Fruit fly (Drosophila melanogaster) whole organism, pupa: ENCODE data around the gene vib.

Experiments used
- CG10348 ChIP-seq: fragments of 200-800 bp; sonication (Bioruptor generic); IDR thresholded peaks from 2 replicates; pipeline ENCODE4 v1.3.6; 2022; ENCODE audit warnings: missing biosample characterization, missing genetic modification characterization
- CG12605 ChIP-seq: fragments of 200-800 bp; sonication (Bioruptor generic); IDR thresholded peaks from 2 replicates; pipeline ENCODE4 v1.3.6; 2022; ENCODE audit warnings: missing biosample characterization, missing genetic modification characterization
- CG13204 ChIP-seq: fragments of 200-800 bp; sonication (Bioruptor generic); optimal IDR thresholded peaks from 2 replicates; lab custom pipeline; 2018; ENCODE audit warnings: missing biosample characterization, mild to moderate bottlenecking, missing genetic modification characterization, moderate library complexity
- CG14655 ChIP-seq: fragments of 200-800 bp; sonication (Bioruptor generic); optimal IDR thresholded peaks from 3 replicates; lab custom pipeline; 2017; ENCODE audit warnings: mild to moderate bottlenecking, missing biosample characterization, missing genetic modification reagents, missing genetic modification characterization
- CG15710 ChIP-seq: fragments of 200-800 bp; sonication (Bioruptor generic); optimal IDR thresholded peaks from 2 replicates; lab custom pipeline; 2018; ENCODE audit warnings: missing biosample characterization, mild to moderate bottlenecking, missing genetic modification characterization, moderate library complexity
- CG17806 ChIP-seq: fragments of 200-800 bp; sonication (Bioruptor generic); optimal IDR thresholded peaks from 2 replicates; lab custom pipeline; 2018; ENCODE audit warnings: missing biosample characterization, mild to moderate bottlenecking, missing genetic modification characterization, moderate library complexity
- CG32121 ChIP-seq: fragments of 200-800 bp; sonication (Bioruptor generic); IDR thresholded peaks from 2 replicates; pipeline ENCODE4 v1.3.6; 2022; ENCODE audit warnings: missing biosample characterization, missing genetic modification characterization
- CG34367 ChIP-seq: fragments of 200-800 bp; sonication (Bioruptor generic); optimal IDR thresholded peaks from 2 replicates; lab custom pipeline; 2018; ENCODE audit warnings: missing biosample characterization, mild to moderate bottlenecking, missing genetic modification characterization
- CG4496 ChIP-seq: fragments of 200-800 bp; sonication (Bioruptor generic); IDR thresholded peaks from 3 replicates; pipeline ENCODE4 v1.3.6; 2022; ENCODE audit warnings: missing biosample characterization, missing genetic modification characterization
- CG8159 ChIP-seq: fragments of 200-800 bp; sonication (Bioruptor generic); optimal IDR thresholded peaks from 3 replicates; lab custom pipeline; 2018; ENCODE audit warnings: missing biosample characterization, mild to moderate bottlenecking, missing genetic modification characterization, moderate library complexity
- CG8301 ChIP-seq: fragments of 200-800 bp; sonication (Bioruptor generic); optimal IDR thresholded peaks from 2 replicates; lab custom pipeline; 2018; ENCODE audit warnings: missing biosample characterization, mild to moderate bottlenecking, missing genetic modification characterization
- CG9948 ChIP-seq: fragments of 200-800 bp; sonication (Bioruptor generic); optimal IDR thresholded peaks from 2 replicates; lab custom pipeline; 2018; ENCODE audit warnings: missing biosample characterization, mild to moderate bottlenecking, missing genetic modification characterization, moderate library complexity
- D1 ChIP-seq: fragments of 200-800 bp; sonication (Bioruptor generic); optimal IDR thresholded peaks from 2 replicates; lab custom pipeline; 2018; ENCODE audit warnings: missing biosample characterization, mild to moderate bottlenecking, missing genetic modification characterization, moderate library complexity
- EcR ChIP-seq: fragments of 200-800 bp; sonication (Bioruptor generic); optimal IDR thresholded peaks from 3 replicates; lab custom pipeline; 2019; ENCODE audit warnings: missing biosample characterization, missing genetic modification characterization, mild to moderate bottlenecking, moderate library complexity, missing genetic modification reagents
- Ets98B ChIP-seq: fragments of 200-800 bp; sonication (Bioruptor generic); IDR thresholded peaks from 2 replicates; pipeline ENCODE4 v1.3.6; 2022; ENCODE audit warnings: missing biosample characterization, missing genetic modification characterization
- Pif1A ChIP-seq: fragments of 200-800 bp; sonication (Bioruptor generic); optimal IDR thresholded peaks from 3 replicates; lab custom pipeline; 2016; ENCODE audit warnings: missing biosample characterization, missing genetic modification characterization
- Pif1B ChIP-seq: fragments of 200-800 bp; sonication (Bioruptor generic); optimal IDR thresholded peaks from 3 replicates; lab custom pipeline; 2016; ENCODE audit warnings: missing biosample characterization, missing genetic modification characterization
- Snoo ChIP-seq: fragments of 200-800 bp; sonication (Bioruptor generic); optimal IDR thresholded peaks from 3 replicates; lab custom pipeline; 2017; ENCODE audit warnings: missing biosample characterization, mild to moderate bottlenecking, missing genetic modification characterization, inconsistent platforms
- fd96Ca ChIP-seq: fragments of 200-800 bp; sonication (Bioruptor generic); IDR thresholded peaks from 3 replicates; pipeline ENCODE4 v1.3.6; 2022; ENCODE audit warnings: missing biosample characterization, missing genetic modification characterization
- gl ChIP-seq: fragments of 200-800 bp; sonication (Bioruptor generic); optimal IDR thresholded peaks from 2 replicates; lab custom pipeline; 2018; ENCODE audit warnings: missing biosample characterization, mild to moderate bottlenecking, missing genetic modification characterization
- rn ChIP-seq: fragments of 200-800 bp; sonication (Bioruptor generic); IDR thresholded peaks from 2 replicates; pipeline ENCODE4 v1.3.6; 2022; ENCODE audit warnings: missing biosample characterization, missing genetic modification characterization

Gene vib

dm6 chr3R:19226137-19226873 is at the start of gene vib:
Gene vib (minus strand): TSS chr3R:19226651.
- TF ChIP-seq gl (tag; lab: Kevin White, UChicago) (no peak), CG8159 (peak; percentile 37), CG13204 (GFP tag; lab: Kevin White, UChicago) (no peak), EcR (GFP tag; lab: Kevin White, UChicago) (peak; percentile 43), Snoo (tag; lab: Kevin White, UChicago) (no peak), CG32121 (GFP tag; lab: Robert Waterston, UW) (peak; percentile 60; the same call in 1 of the 2 replicates), CG12605 (GFP tag; lab: Robert Waterston, UW) (0 out of 2 replicates have a peak, but pooled peaks have one; percentile 26), CG4496 (peak; percentile 36; the same call in 1 of the 3 replicates), Ets98B (GFP tag; lab: Robert Waterston, UW) (peak; percentile 70), CG9948 (peak; percentile 5), fd96Ca (GFP tag; lab: Robert Waterston, UW) (peak; percentile 41; the same call in 1 of the 3 replicates), CG15710 (tag; lab: Kevin White, UChicago) (peak; percentile 24), CG34367 (tag; lab: Kevin White, UChicago) (peak; percentile 6)

dm6 chr3R:19276135-19276534 is 49.7 kb upstream of the vib start:
- no peak for TF ChIP-seq CG14655 (GFP tag; lab: Kevin White, UChicago)
- TF ChIP-seq CG13204 (GFP tag; lab: Kevin White, UChicago), result peak; percentile 55

- TF ChIP-seq CG8301 (tag; lab: Kevin White, UChicago) (peak; percentile 83), Pif1B (GFP tag; lab: Kevin White, UChicago) (peak; percentile 42), CG12605 (GFP tag; lab: Robert Waterston, UW) (no peak), CG9948 (peak; percentile 70), CG4496 (peak; percentile 75; the same call in 2 of the 3 replicates), EcR (GFP tag; lab: Kevin White, UChicago) (no peak), D1 (tag; lab: Kevin White, UChicago) (no peak), CG15710 (tag; lab: Kevin White, UChicago) (peak; percentile 70), CG32121 (GFP tag; lab: Robert Waterston, UW) (peak; percentile 62; the same call in 1 of the 2 replicates), fd96Ca (GFP tag; lab: Robert Waterston, UW) (0 out of 3 replicates have a peak, but pooled peaks have one; percentile 29), Snoo (tag; lab: Kevin White, UChicago) (no peak), CG34367 (tag; lab: Kevin White, UChicago) (peak; percentile 64), gl (tag; lab: Kevin White, UChicago) (no peak), CG13204 (GFP tag; lab: Kevin White, UChicago) (peak; percentile 47), rn (GFP tag; lab: Robert Waterston, UW) (0 out of 2 replicates have a peak, but pooled peaks have one; percentile 34), CG10348 (GFP tag; lab: Robert Waterston, UW) (0 out of 2 replicates have a peak, but pooled peaks have one; percentile 18), CG17806 (tag; lab: Kevin White, UChicago) (peak; percentile 59), CG8159 (peak; percentile 71), Ets98B (GFP tag; lab: Robert Waterston, UW) (peak; percentile 30; the same call in 1 of the 2 replicates), CG14655 (GFP tag; lab: Kevin White, UChicago) (peak; percentile 85), Pif1A (GFP tag; lab: Kevin White, UChicago) (peak; percentile 48)
Measured at dm6 chr3R:19274028-19274427, 47.6 kb upstream of the vib start.

dm6 chr3R:19271125-19271524 is 44.7 kb upstream of the vib start:
- TF ChIP-seq gl (tag; lab: Kevin White, UChicago), result no peak
- TF ChIP-seq Pif1A (GFP tag; lab: Kevin White, UChicago), result no peak
- no peak for TF ChIP-seq CG13204 (GFP tag; lab: Kevin White, UChicago)
- no peak for TF ChIP-seq CG4496
- TF ChIP-seq D1 (tag; lab: Kevin White, UChicago), result no peak
- no peak for TF ChIP-seq Pif1B (GFP tag; lab: Kevin White, UChicago)
- no peak for TF ChIP-seq CG10348 (GFP tag; lab: Robert Waterston, UW)
- no peak for TF ChIP-seq CG8159
- no peak for TF ChIP-seq CG14655 (GFP tag; lab: Kevin White, UChicago)

dm6 chr3R:19264789-19265188 is 38.3 kb upstream of the vib start:
- no peak for TF ChIP-seq EcR (GFP tag; lab: Kevin White, UChicago)
- TF ChIP-seq CG13204 (GFP tag; lab: Kevin White, UChicago), result no peak
- TF ChIP-seq fd96Ca (GFP tag; lab: Robert Waterston, UW), result peak; percentile 67; the same call in 2 of the 3 replicates
- peak; percentile 62 for TF ChIP-seq CG14655 (GFP tag; lab: Kevin White, UChicago)
- TF ChIP-seq CG17806 (tag; lab: Kevin White, UChicago), result no peak
- TF ChIP-seq CG32121 (GFP tag; lab: Robert Waterston, UW), result no peak
- no peak for TF ChIP-seq CG9948
- no peak for TF ChIP-seq CG34367 (tag; lab: Kevin White, UChicago)
- no peak for TF ChIP-seq CG12605 (GFP tag; lab: Robert Waterston, UW)
- TF ChIP-seq CG10348 (GFP tag; lab: Robert Waterston, UW), result no peak
- no peak for TF ChIP-seq D1 (tag; lab: Kevin White, UChicago)
- TF ChIP-seq Ets98B (GFP tag; lab: Robert Waterston, UW), result peak; percentile 33; the same call in 1 of the 2 replicates
- TF ChIP-seq CG8159, result no peak
- peak; percentile 39 for TF ChIP-seq Pif1A (GFP tag; lab: Kevin White, UChicago)
- no peak for TF ChIP-seq Snoo (tag; lab: Kevin White, UChicago)
- TF ChIP-seq CG4496, result peak; percentile 54; the same call in 2 of the 3 replicates
- TF ChIP-seq rn (GFP tag; lab: Robert Waterston, UW), result no peak
- TF ChIP-seq Pif1B (GFP tag; lab: Kevin White, UChicago), result no peak
- peak; percentile 60 for TF ChIP-seq CG8301 (tag; lab: Kevin White, UChicago)
- no peak for TF ChIP-seq gl (tag; lab: Kevin White, UChicago)
- no peak for TF ChIP-seq CG15710 (tag; lab: Kevin White, UChicago)
- TF ChIP-seq, all 21 proteins: peak for 6
